Worm (Caenorhabditis elegans) whole organism, mixed stage, embryonic: Measurements from ENCODE around the gene dyf-7.

Experiments
- M03D4.4 ChIP-seq: sonication (generic microtip); optimal IDR thresholded peaks from 2 replicates; lab custom pipeline; 2017; ENCODE audit warnings: mild to moderate bottlenecking, missing genetic modification characterization, missing compliant biosample characterization
- bed-3 ChIP-seq: fragments of 200-800 bp; sonication (Bioruptor generic); optimal IDR thresholded peaks from 3 replicates; lab custom pipeline; 2018; ENCODE audit warnings: mild to moderate bottlenecking, missing genetic modification characterization, moderate library complexity, missing compliant biosample characterization
- ceh-39 ChIP-seq: fragments of 150-350 bp; optimal IDR thresholded peaks from 2 replicates; lab custom pipeline; 2014; ENCODE audit warnings: missing biosample characterization, missing genetic modification characterization
- ceh-43 ChIP-seq: fragments of 200-800 bp; sonication (Bioruptor generic); optimal IDR thresholded peaks from 2 replicates; lab custom pipeline; 2018; ENCODE audit warnings: mild to moderate bottlenecking, missing genetic modification characterization, moderate library complexity, missing compliant biosample characterization
- ces-1 ChIP-seq: fragments of 150-350 bp; optimal IDR thresholded peaks from 2 replicates; lab custom pipeline; 2014; ENCODE audit warnings: missing biosample characterization, missing genetic modification reagents, missing genetic modification characterization
- cnd-1 ChIP-seq: fragments of 200-800 bp; sonication (Bioruptor generic); optimal IDR thresholded peaks from 2 replicates; lab custom pipeline; 2018; ENCODE audit warnings: mild to moderate bottlenecking, missing genetic modification characterization, missing compliant biosample characterization
- drap-1 ChIP-seq: fragments of 200-800 bp; sonication (Bioruptor generic); optimal IDR thresholded peaks from 3 replicates; lab custom pipeline; 2018; ENCODE audit warnings: mild to moderate bottlenecking, missing genetic modification characterization, missing compliant biosample characterization
- elt-1 ChIP-seq: sonication (generic microtip); optimal IDR thresholded peaks from 2 replicates; lab custom pipeline; 2017; ENCODE audit warnings: missing genetic modification characterization, mild to moderate bottlenecking, missing compliant biosample characterization, antibody characterized with exemption, moderate library complexity, borderline replicate concordance; ENCODE audit not compliant: insufficient read depth
- elt-3 ChIP-seq: fragments of 150-350 bp; optimal IDR thresholded peaks from 2 replicates; lab custom pipeline; 2014; ENCODE audit warnings: missing biosample characterization, missing genetic modification characterization
- ham-2 ChIP-seq: fragments of 200-800 bp; sonication (Bioruptor generic); optimal IDR thresholded peaks from 2 replicates; lab custom pipeline; 2018; ENCODE audit warnings: mild to moderate bottlenecking, missing genetic modification characterization, missing compliant biosample characterization
- lin-13 ChIP-seq: fragments of 150-350 bp; optimal IDR thresholded peaks from 2 replicates; lab custom pipeline; 2014; ENCODE audit warnings: missing biosample characterization, missing genetic modification characterization
- lin-32 ChIP-seq: fragments of 200-800 bp; sonication (Bioruptor generic); optimal IDR thresholded peaks from 2 replicates; lab custom pipeline; 2018; ENCODE audit warnings: mild to moderate bottlenecking, missing genetic modification characterization, missing compliant biosample characterization
- lsy-2 ChIP-seq: fragments of 150-350 bp; optimal IDR thresholded peaks from 2 replicates; lab custom pipeline; 2014; ENCODE audit warnings: missing biosample characterization, missing genetic modification characterization
- mab-5 ChIP-seq: fragments of 150-350 bp; optimal IDR thresholded peaks from 2 replicates; lab custom pipeline; 2014; ENCODE audit warnings: missing biosample characterization, missing genetic modification characterization
- mep-1 ChIP-seq: fragments of 150-350 bp; optimal IDR thresholded peaks from 2 replicates; lab custom pipeline; 2017; ENCODE audit warnings: missing biosample characterization, missing genetic modification reagents, missing genetic modification characterization, inconsistent platforms
- mls-2 ChIP-seq: sonication (generic microtip); optimal IDR thresholded peaks from 2 replicates; lab custom pipeline; 2016; ENCODE audit warnings: mild to moderate bottlenecking, missing genetic modification characterization, moderate library complexity, missing compliant biosample characterization
- nhr-12 ChIP-seq: fragments of 150-350 bp; optimal IDR thresholded peaks from 2 replicates; lab custom pipeline; 2014; ENCODE audit warnings: missing biosample characterization, missing genetic modification characterization
- nhr-2 ChIP-seq: fragments of 150-350 bp; optimal IDR thresholded peaks from 2 replicates; lab custom pipeline; 2014; ENCODE audit warnings: missing biosample characterization, missing genetic modification characterization
- nhr-237 ChIP-seq: fragments of 150-350 bp; optimal IDR thresholded peaks from 2 replicates; lab custom pipeline; 2014; ENCODE audit warnings: missing biosample characterization, missing genetic modification characterization
- nhr-76 ChIP-seq: sonication (generic microtip); optimal IDR thresholded peaks from 2 replicates; lab custom pipeline; 2017; ENCODE audit warnings: missing biosample characterization, missing genetic modification characterization
- sem-2 ChIP-seq: fragments of 200-800 bp; sonication (Bioruptor generic); optimal IDR thresholded peaks from 2 replicates; lab custom pipeline; 2018; ENCODE audit warnings: mild to moderate bottlenecking, missing genetic modification characterization, missing compliant biosample characterization
- sptf-1 ChIP-seq: sonication (generic microtip); optimal IDR thresholded peaks from 2 replicates; lab custom pipeline; 2017; ENCODE audit warnings: mild to moderate bottlenecking, missing genetic modification characterization, moderate library complexity, missing compliant biosample characterization
- tbx-8 ChIP-seq: fragments of 200-800 bp; sonication (Bioruptor generic); optimal IDR thresholded peaks from 2 replicates; lab custom pipeline; 2018; ENCODE audit warnings: mild to moderate bottlenecking, missing genetic modification characterization, moderate library complexity, missing compliant biosample characterization
- unc-39 ChIP-seq: fragments of 150-350 bp; optimal IDR thresholded peaks from 2 replicates; lab custom pipeline; 2014; ENCODE audit warnings: missing biosample characterization, missing genetic modification characterization
- unc-62 ChIP-seq: fragments of 150-350 bp; optimal IDR thresholded peaks from 2 replicates; lab custom pipeline; 2014; ENCODE audit warnings: missing biosample characterization, missing genetic modification reagents, missing genetic modification characterization
- zip-8 ChIP-seq: fragments of 150-350 bp; optimal IDR thresholded peaks from 2 replicates; lab custom pipeline; 2014; ENCODE audit warnings: missing biosample characterization, missing genetic modification characterization
- ztf-11 ChIP-seq: fragments of 150-350 bp; optimal IDR thresholded peaks from 2 replicates; lab custom pipeline; 2014; ENCODE audit warnings: missing biosample characterization, missing genetic modification characterization

The dyf-7 gene

DNA sequence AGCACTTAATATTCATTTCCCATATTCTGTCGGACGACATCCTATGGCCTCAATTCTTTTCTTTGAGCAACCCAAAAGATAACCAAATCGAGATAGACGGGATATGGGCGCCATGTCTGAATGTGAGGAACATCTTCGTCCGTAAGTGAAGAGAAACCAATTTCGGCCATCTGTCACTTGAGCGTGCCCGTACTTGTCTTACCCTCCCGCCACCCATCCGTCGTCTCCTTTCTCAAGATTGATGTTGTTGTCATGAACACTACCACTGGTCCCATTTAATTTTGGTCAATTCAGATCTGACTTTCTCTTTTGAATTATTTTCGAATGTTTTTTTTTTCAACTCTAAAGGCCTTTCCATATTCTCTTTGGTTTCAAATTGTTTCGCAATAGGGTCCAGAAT is 4.3 kb downstream of the dyf-7 start:
- TF ChIP-seq nhr-237 (tag; lab: Kevin White, UChicago) (no peak), nhr-76 (tag; lab: Kevin White, UChicago) (no peak), unc-62 (GFP tag; lab: Kevin White, UChicago) (no peak), lin-13 (tag; lab: Kevin White, UChicago) (no peak), cnd-1 (peak; percentile 73), lin-32 (peak; percentile 62), ces-1 (peak; percentile 22), zip-8 (no peak)
- TF ChIP-seq, all 35 proteins: peak for 3

DNA sequence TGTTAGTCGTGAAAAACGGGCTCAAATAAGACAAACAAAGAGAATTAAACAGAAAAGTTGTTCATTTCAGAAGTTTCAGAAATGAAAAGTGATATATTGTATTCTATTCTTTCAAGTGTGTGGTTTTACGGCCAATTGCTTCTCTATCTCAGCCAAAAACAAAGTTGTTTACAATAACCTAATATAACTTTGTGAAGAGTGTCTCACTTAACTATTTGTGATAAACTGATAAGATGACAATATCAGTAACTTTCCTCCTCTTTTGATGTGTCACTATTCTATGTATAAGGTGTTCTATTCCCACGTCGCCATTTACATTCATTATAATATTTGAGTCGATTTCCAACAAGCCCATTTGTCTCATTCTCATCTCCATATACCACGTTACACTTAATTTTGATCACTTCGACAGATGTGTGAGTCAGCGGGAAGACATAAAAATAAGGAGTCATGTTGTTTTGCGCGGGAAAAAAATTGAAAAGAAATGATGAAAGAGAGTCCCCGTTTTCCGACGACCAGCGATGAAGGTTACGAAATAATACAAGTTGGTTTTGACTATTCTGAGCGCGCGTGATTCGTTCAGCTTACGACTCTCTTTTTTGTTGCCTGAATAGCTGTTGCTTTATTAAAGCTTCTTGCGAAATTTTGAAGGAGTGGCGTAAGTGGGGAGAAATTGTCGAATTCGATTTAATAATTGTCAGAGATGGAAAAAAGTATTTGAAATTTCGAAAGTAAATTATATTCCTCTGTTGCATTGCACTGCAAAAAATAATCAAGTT is 7.0 kb downstream of the dyf-7 start:
- TF ChIP-seq ces-1 (peak; percentile 60), ztf-11 (tag; lab: Kevin White, UChicago) (no peak), ceh-39 (no peak)

DNA sequence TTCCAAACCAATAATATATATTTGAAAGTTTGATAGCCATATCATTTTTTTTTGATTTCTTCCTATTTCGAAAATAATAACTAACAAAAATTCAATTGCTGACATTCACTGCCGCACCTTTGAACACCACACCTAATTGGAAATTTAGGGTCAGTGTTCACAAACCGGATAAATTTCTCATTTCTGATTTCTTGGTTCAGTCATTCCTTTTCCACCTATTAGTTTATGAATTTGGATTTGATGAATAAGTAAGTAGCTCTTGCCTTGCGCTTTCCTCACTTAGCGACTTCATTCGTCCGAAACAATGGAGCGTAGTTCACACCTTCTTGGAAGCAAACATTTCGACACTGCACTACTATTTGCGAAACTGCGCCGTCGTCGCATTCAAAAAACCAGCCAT is 7.6 kb downstream of the dyf-7 start, which contains the start of gene F15G9.1:
Gene F15G9.1, plus strand, starts transcription at position 301 of the 400 bp plus-strand sequence.
- TF ChIP-seq sptf-1 (tag; lab: Kevin White, UChicago) = no peak
- no peak for TF ChIP-seq lin-32
- no peak for TF ChIP-seq M03D4.4 (tag; lab: Kevin White, UChicago)
- TF ChIP-seq lsy-2 (tag; lab: Kevin White, UChicago) = no peak
- TF ChIP-seq tbx-8 (GFP tag; lab: Kevin White, UChicago) = no peak
- TF ChIP-seq ceh-43 (GFP tag; lab: Kevin White, UChicago) = no peak
- no peak for TF ChIP-seq elt-3 (tag; lab: Kevin White, UChicago)
- TF ChIP-seq sem-2 (GFP tag; lab: Kevin White, UChicago) = no peak
- TF ChIP-seq mep-1 (tag; lab: Kevin White, UChicago) = no peak
- TF ChIP-seq ztf-11 (tag; lab: Kevin White, UChicago) = no peak

DNA sequence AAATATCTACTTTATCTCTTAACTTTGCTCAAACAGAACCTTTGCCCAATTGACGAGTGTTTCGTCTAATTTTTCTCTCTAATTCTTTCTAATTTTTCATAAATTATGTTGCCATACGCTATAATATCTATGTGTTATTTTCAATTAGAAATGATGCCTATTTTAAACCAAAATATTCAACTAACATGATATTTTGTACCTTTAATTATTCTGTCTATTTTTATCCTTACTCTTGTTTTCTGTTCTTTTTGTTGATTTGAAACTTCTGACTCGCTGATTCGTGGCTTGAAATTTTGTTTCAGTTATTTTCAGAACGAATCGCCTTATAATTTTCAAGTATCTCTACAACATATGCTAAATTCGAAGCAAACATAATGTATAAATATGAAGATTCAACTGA is 11.0 kb downstream of the dyf-7 start, which contains the start of gene F15G9.6:
Gene F15G9.6, plus strand, starts transcription at position 301 of the 400 bp plus-strand sequence.
- TF ChIP-seq ces-1 (no peak), M03D4.4 (tag; lab: Kevin White, UChicago) (no peak), unc-39 (tag; lab: Kevin White, UChicago) (no peak), nhr-76 (tag; lab: Kevin White, UChicago) (no peak), nhr-2 (no peak), unc-62 (GFP tag; lab: Kevin White, UChicago) (no peak), ceh-43 (GFP tag; lab: Kevin White, UChicago) (no peak), mab-5 (no peak), sem-2 (GFP tag; lab: Kevin White, UChicago) (no peak), nhr-237 (tag; lab: Kevin White, UChicago) (no peak), zip-8 (no peak), lin-13 (tag; lab: Kevin White, UChicago) (no peak), lsy-2 (tag; lab: Kevin White, UChicago) (no peak), mep-1 (tag; lab: Kevin White, UChicago) (no peak), ceh-39 (no peak), mls-2 (tag; lab: Kevin White, UChicago) (no peak), drap-1 (GFP tag; lab: Kevin White, UChicago) (no peak)

DNA sequence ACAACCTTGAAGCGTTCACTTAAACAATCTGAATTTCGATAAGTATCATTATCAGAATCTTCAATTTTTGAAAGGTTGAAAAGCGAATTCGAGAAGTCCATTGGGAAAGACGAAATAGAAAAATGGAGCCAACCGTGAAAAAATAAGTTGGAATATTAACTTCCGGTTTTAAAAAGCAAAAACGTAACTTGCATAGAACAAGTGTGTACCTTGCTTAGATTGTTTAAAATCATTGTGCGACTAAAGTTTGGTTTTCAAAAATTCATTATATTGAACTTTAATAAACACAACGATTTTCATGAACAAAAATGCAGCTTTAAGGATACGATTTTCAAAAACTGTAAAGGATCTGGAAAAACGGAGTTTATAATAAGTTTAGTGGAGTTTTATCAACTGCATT is 15.2 kb downstream of the dyf-7 start, which contains the start of gene F15G9.2:
Gene F15G9.2, minus strand, starts transcription at position 101 of the 400 bp plus-strand sequence.
- TF ChIP-seq lin-13 (tag; lab: Kevin White, UChicago) (no peak), unc-39 (tag; lab: Kevin White, UChicago) (no peak), sem-2 (GFP tag; lab: Kevin White, UChicago) (no peak), M03D4.4 (tag; lab: Kevin White, UChicago) (no peak), bed-3 (GFP tag; lab: Kevin White, UChicago) (no peak), lsy-2 (tag; lab: Kevin White, UChicago) (no peak), nhr-76 (tag; lab: Kevin White, UChicago) (no peak), nhr-12 (tag; lab: Kevin White, UChicago) (no peak), ham-2 (GFP tag; lab: Kevin White, UChicago) (no peak), elt-1 (tag; lab: Kevin White, UChicago) (no peak), ztf-11 (tag; lab: Kevin White, UChicago) (no peak), nhr-237 (tag; lab: Kevin White, UChicago) (no peak)
